Worm (Caenorhabditis elegans) whole organism, young adult: ENCODE data around the gene Y75B8A.28.
A peak's percentile ranks its signal among the peaks of the same experiment; 100 is the strongest.

Source experiments
- F49E8.2 ChIP-seq: sonication (generic microtip); optimal IDR thresholded peaks from 3 replicates; lab custom pipeline; 2017; ENCODE audit warnings: missing genetic modification characterization, mild to moderate bottlenecking, missing compliant biosample characterization, antibody characterized with exemption, moderate library complexity; ENCODE audit not compliant: insufficient read depth
- hmg-1.2 ChIP-seq: fragments of 200-800 bp; sonication (Bioruptor generic); IDR thresholded peaks from 2 replicates; pipeline ENCODE4 v1.3.6; 2022; ENCODE audit warnings: missing genetic modification reagents, missing genetic modification characterization, missing compliant biosample characterization
- lin-40 ChIP-seq: sonication (generic microtip); optimal IDR thresholded peaks from 2 replicates; lab custom pipeline; 2016; ENCODE audit warnings: missing genetic modification characterization, mild to moderate bottlenecking, missing compliant biosample characterization, missing genotype, missing genetic modification reagents
- mcd-1 ChIP-seq: fragments of 200-800 bp; sonication (Bioruptor generic); IDR thresholded peaks from 2 replicates; pipeline ENCODE4 v1.3.6; 2022; ENCODE audit warnings: missing genetic modification reagents, missing genetic modification characterization, missing compliant biosample characterization
- nhr-90 ChIP-seq: sonication (generic microtip); optimal IDR thresholded peaks from 2 replicates; lab custom pipeline; 2016; ENCODE audit warnings: missing genotype, mild to moderate bottlenecking, missing genetic modification characterization, missing compliant biosample characterization
- sea-2 ChIP-seq: fragments of 200-800 bp; sonication (Bioruptor generic); IDR thresholded peaks from 2 replicates; pipeline ENCODE4 v1.3.6; 2022; ENCODE audit warnings: missing genetic modification characterization, missing compliant biosample characterization
- unc-62 ChIP-seq: fragments of 150-350 bp; optimal IDR thresholded peaks from 2 replicates; lab custom pipeline; 2014; ENCODE audit warnings: missing biosample characterization, missing genetic modification reagents, missing genetic modification characterization
- ztf-3 ChIP-seq: fragments of 200-800 bp; sonication (Bioruptor generic); optimal IDR thresholded peaks from 2 replicates; lab custom pipeline; 2018; ENCODE audit warnings: mild to moderate bottlenecking, missing genetic modification characterization, missing compliant biosample characterization

- TF ChIP-seq unc-62 (GFP tag; lab: Kevin White, UChicago) (no peak), F49E8.2 (tag; lab: Kevin White, UChicago) (no peak), ztf-3 (GFP tag; lab: Kevin White, UChicago) (no peak), mcd-1 (GFP tag; lab: Robert Waterston, UW) (peak; percentile 28; the same call in 1 of the 2 replicates), hmg-1.2 (GFP tag; lab: Robert Waterston, UW) (peak; percentile 38; the same call in 1 of the 2 replicates), lin-40 (no peak), sea-2 (0 out of 2 replicates have a peak, but pooled peaks have one; percentile 7), nhr-90 (tag; lab: Kevin White, UChicago) (no peak)
Measured at ce11 chrIII:12368462-12369306, 49.8 kb downstream of the Y75B8A.28 start, which contains the start of gene his-72.
